Fruit fly (Drosophila melanogaster) whole organism, embryonic: ENCODE measurements around the gene Spn27A.

Source experiments
- Bdp1 ChIP-seq: fragments of 200-800 bp; sonication (Bioruptor generic); optimal IDR thresholded peaks from 3 replicates; lab custom pipeline; 2016; ENCODE audit warnings: missing biosample characterization, missing genetic modification characterization
- CG10565 ChIP-seq: fragments of 200-800 bp; sonication (Bioruptor generic); optimal IDR thresholded peaks from 3 replicates; lab custom pipeline; 2016; ENCODE audit warnings: missing biosample characterization, mild to moderate bottlenecking, missing genetic modification characterization
- CG12219 ChIP-seq: fragments of 200-800 bp; sonication (Bioruptor generic); optimal IDR thresholded peaks from 3 replicates; lab custom pipeline; 2018; ENCODE audit warnings: missing biosample characterization, mild to moderate bottlenecking, missing genetic modification characterization
- CG13775 ChIP-seq: fragments of 200-800 bp; sonication (Bioruptor generic); optimal IDR thresholded peaks from 3 replicates; lab custom pipeline; 2017; ENCODE audit warnings: missing biosample characterization, mild to moderate bottlenecking, missing genetic modification characterization
- CG14965 ChIP-seq: fragments of 200-800 bp; sonication (Bioruptor generic); optimal IDR thresholded peaks from 2 replicates; lab custom pipeline; 2016; ENCODE audit warnings: missing biosample characterization, missing genetic modification characterization, borderline replicate concordance
- CG15011 ChIP-seq: fragments of 200-800 bp; sonication (Bioruptor generic); optimal IDR thresholded peaks from 3 replicates; lab custom pipeline; 2018; ENCODE audit warnings: missing biosample characterization, mild to moderate bottlenecking, missing genetic modification characterization
- CG15514 ChIP-seq: fragments of 200-800 bp; sonication (Bioruptor generic); optimal IDR thresholded peaks from 3 replicates; lab custom pipeline; 2017; ENCODE audit warnings: missing biosample characterization, missing genetic modification characterization, mild to moderate bottlenecking, moderate library complexity, missing genetic modification reagents
- CG18599 ChIP-seq: fragments of 200-800 bp; sonication (Bioruptor generic); optimal IDR thresholded peaks from 3 replicates; lab custom pipeline; 2017; ENCODE audit warnings: missing biosample characterization, missing genetic modification characterization, mild to moderate bottlenecking, moderate library complexity, missing genetic modification reagents
- CG2116 ChIP-seq: fragments of 200-800 bp; sonication (Bioruptor generic); optimal IDR thresholded peaks from 3 replicates; lab custom pipeline; 2018; ENCODE audit warnings: missing biosample characterization, mild to moderate bottlenecking, missing genetic modification characterization
- CG2129 ChIP-seq: fragments of 200-800 bp; sonication (Bioruptor generic); IDR thresholded peaks from 2 replicates; pipeline ENCODE4 v1.3.6; 2022; ENCODE audit warnings: missing biosample characterization, missing genetic modification characterization; ENCODE audit not compliant: partially characterized antibody
- CG2712 ChIP-seq: fragments of 200-800 bp; optimal IDR thresholded peaks from 3 replicates; lab custom pipeline; 2019; ENCODE audit warnings: missing biosample characterization, mild to moderate bottlenecking, missing genetic modification characterization, moderate library complexity
- CG31224 ChIP-seq: fragments of 200-800 bp; sonication (Bioruptor generic); IDR thresholded peaks from 2 replicates; pipeline ENCODE4 v1.3.6; 2022; ENCODE audit warnings: missing biosample characterization, missing genetic modification characterization
- CG4282 ChIP-seq: fragments of 200-800 bp; sonication (Bioruptor generic); optimal IDR thresholded peaks from 2 replicates; lab custom pipeline; 2016; ENCODE audit warnings: missing biosample characterization, missing genetic modification characterization
- CG4360 ChIP-seq: fragments of 200-800 bp; sonication (Bioruptor generic); IDR thresholded peaks from 2 replicates; pipeline ENCODE4 v1.3.6; 2022; ENCODE audit warnings: missing biosample characterization, missing genetic modification characterization
- CG6689 ChIP-seq: fragments of 200-800 bp; sonication (Bioruptor generic); IDR thresholded peaks from 2 replicates; pipeline ENCODE4 v1.3.6; 2022; ENCODE audit warnings: missing biosample characterization, missing genetic modification characterization
- CG7786 ChIP-seq: fragments of 200-800 bp; sonication (Bioruptor generic); optimal IDR thresholded peaks from 2 replicates; lab custom pipeline; 2016; ENCODE audit warnings: missing biosample characterization, missing genetic modification characterization
- CG8944 ChIP-seq: fragments of 200-800 bp; sonication (Bioruptor generic); optimal IDR thresholded peaks from 3 replicates; lab custom pipeline; 2016; ENCODE audit warnings: missing biosample characterization, missing genetic modification characterization
- CG9876 ChIP-seq: fragments of 200-800 bp; sonication (Bioruptor generic); optimal IDR thresholded peaks from 2 replicates; lab custom pipeline; 2016; ENCODE audit warnings: missing biosample characterization, missing genetic modification characterization
- CHES-1-like ChIP-seq: fragments of 200-800 bp; sonication (Bioruptor generic); optimal IDR thresholded peaks from 2 replicates; lab custom pipeline; 2016; ENCODE audit warnings: missing biosample characterization, missing genetic modification characterization
- D19B ChIP-seq: fragments of 200-800 bp; sonication (Bioruptor generic); optimal IDR thresholded peaks from 2 replicates; lab custom pipeline; 2017; ENCODE audit warnings: missing biosample characterization, mild to moderate bottlenecking, missing genetic modification characterization
- Dref ChIP-seq: fragments of 200-800 bp; sonication (Bioruptor generic); IDR thresholded peaks from 2 replicates; pipeline ENCODE4 v1.3.6; 2022; ENCODE audit warnings: missing biosample characterization, missing genetic modification characterization
- H2.0 ChIP-seq: fragments of 200-800 bp; sonication (Bioruptor generic); IDR thresholded peaks from 2 replicates; pipeline ENCODE4 v1.3.6; 2022; ENCODE audit warnings: missing biosample characterization, missing genetic modification characterization
- HLH54F ChIP-seq: fragments of 200-800 bp; sonication (Bioruptor generic); optimal IDR thresholded peaks from 3 replicates; lab custom pipeline; 2016; ENCODE audit warnings: missing biosample characterization, missing genetic modification characterization
- HLHmδ ChIP-seq: fragments of 200-800 bp; sonication (Bioruptor generic); optimal IDR thresholded peaks from 2 replicates; lab custom pipeline; 2018; ENCODE audit warnings: missing biosample characterization, mild to moderate bottlenecking, missing genetic modification characterization, moderate library complexity
- Hey ChIP-seq: fragments of 200-800 bp; sonication (Bioruptor generic); optimal IDR thresholded peaks from 3 replicates; lab custom pipeline; 2018; ENCODE audit warnings: missing biosample characterization, mild to moderate bottlenecking, missing genetic modification characterization
- Lim3 ChIP-seq: fragments of 200-800 bp; sonication (Bioruptor generic); IDR thresholded peaks from 2 replicates; pipeline ENCODE4 v1.3.6; 2022; ENCODE audit warnings: missing biosample characterization, missing genetic modification characterization
- MTF-1 ChIP-seq: fragments of 200-800 bp; sonication (Bioruptor generic); optimal IDR thresholded peaks from 2 replicates; lab custom pipeline; 2018; ENCODE audit warnings: missing biosample characterization, mild to moderate bottlenecking, missing genetic modification characterization, borderline replicate concordance
- Neu2 ChIP-seq: fragments of 200-800 bp; sonication (Bioruptor generic); optimal IDR thresholded peaks from 3 replicates; lab custom pipeline; 2016; ENCODE audit warnings: missing biosample characterization, missing genetic modification characterization, borderline replicate concordance
- Oaz ChIP-seq: fragments of 200-800 bp; sonication (Bioruptor generic); IDR thresholded peaks from 2 replicates; pipeline ENCODE4 v1.3.6; 2022; ENCODE audit warnings: missing biosample characterization, missing genetic modification characterization
- Stat92E ChIP-seq, 3 experiments: fragments of >200 bp in 2 of 3; fragments of 200-800 bp in 1 of 3; sonication (Bioruptor generic) in 1 of 3; optimal IDR thresholded peaks; 2 replicates each; lab custom pipeline; 2017 to 2019; ENCODE audit warnings: missing biosample characterization in 3 of 3, missing genetic modification characterization in 3 of 3, mild to moderate bottlenecking in 1 of 3, moderate library complexity in 1 of 3
- YL-1 ChIP-seq: fragments of 200-800 bp; sonication (Bioruptor generic); optimal IDR thresholded peaks from 3 replicates; lab custom pipeline; 2017; ENCODE audit warnings: missing biosample characterization, mild to moderate bottlenecking, missing genetic modification characterization
- bab2 ChIP-seq: fragments of 200-800 bp; sonication (Bioruptor generic); optimal IDR thresholded peaks from 2 replicates; lab custom pipeline; 2016; ENCODE audit warnings: missing biosample characterization, missing genetic modification characterization
- caup ChIP-seq: fragments of 200-800 bp; sonication (Bioruptor generic); optimal IDR thresholded peaks from 3 replicates; lab custom pipeline; 2017; ENCODE audit warnings: missing biosample characterization, mild to moderate bottlenecking, missing genetic modification characterization, moderate library complexity; ENCODE audit not compliant: severe bottlenecking
- corto ChIP-seq: fragments of 200-800 bp; sonication (Bioruptor generic); optimal IDR thresholded peaks from 2 replicates; lab custom pipeline; 2016; ENCODE audit warnings: missing biosample characterization, mild to moderate bottlenecking, missing genetic modification characterization, moderate library complexity
- dysf ChIP-seq: fragments of 200-800 bp; sonication (Bioruptor generic); IDR thresholded peaks from 3 replicates; pipeline ENCODE4 v1.3.6; 2022; ENCODE audit warnings: missing biosample characterization, missing genetic modification characterization
- emc ChIP-seq: fragments of 200-800 bp; sonication (Bioruptor generic); optimal IDR thresholded peaks from 2 replicates; lab custom pipeline; 2016; ENCODE audit warnings: missing biosample characterization, missing genetic modification characterization
- fd96Cb ChIP-seq: fragments of 200-800 bp; sonication (Bioruptor generic); optimal IDR thresholded peaks from 2 replicates; lab custom pipeline; 2018; ENCODE audit warnings: missing biosample characterization, mild to moderate bottlenecking, missing genetic modification characterization, moderate library complexity
- ftz-f1 ChIP-seq: fragments of 200-800 bp; sonication (Bioruptor generic); optimal IDR thresholded peaks from 2 replicates; lab custom pipeline; 2016; ENCODE audit warnings: missing biosample characterization, missing genetic modification characterization
- grau ChIP-seq: fragments of 200-800 bp; optimal IDR thresholded peaks from 3 replicates; lab custom pipeline; 2019; ENCODE audit warnings: missing biosample characterization, mild to moderate bottlenecking, missing genetic modification characterization, moderate library complexity
- hbn ChIP-seq: fragments of 200-800 bp; sonication (Bioruptor generic); IDR thresholded peaks from 2 replicates; pipeline ENCODE4 v1.3.6; 2022; ENCODE audit warnings: missing biosample characterization, missing genetic modification characterization; ENCODE audit not compliant: partially characterized antibody
- mam ChIP-seq: fragments of 200-800 bp; sonication (Bioruptor generic); optimal IDR thresholded peaks from 3 replicates; lab custom pipeline; 2016; ENCODE audit warnings: missing biosample characterization, missing genetic modification characterization
- mirr ChIP-seq: fragments of 200-800 bp; sonication (Bioruptor generic); optimal IDR thresholded peaks from 3 replicates; lab custom pipeline; 2018; ENCODE audit warnings: missing biosample characterization, mild to moderate bottlenecking, missing genetic modification characterization
- mld ChIP-seq: fragments of 200-800 bp; sonication (Bioruptor generic); IDR thresholded peaks from 3 replicates; pipeline ENCODE4 v1.3.6; 2022; ENCODE audit warnings: missing biosample characterization, missing genetic modification characterization; ENCODE audit not compliant: partially characterized antibody
- pho ChIP-seq: fragments of 200-800 bp; sonication (Bioruptor generic); optimal IDR thresholded peaks from 2 replicates; lab custom pipeline; 2016; ENCODE audit warnings: missing biosample characterization, missing genetic modification characterization
- sens ChIP-seq: fragments of 200-800 bp; sonication (Bioruptor generic); peaks from one replicate; lab custom pipeline; 2016; ENCODE audit warnings: missing biosample characterization, missing genetic modification characterization
- sens-2 ChIP-seq: fragments of 200-800 bp; sonication (Bioruptor generic); IDR thresholded peaks from 2 replicates; pipeline ENCODE4 v1.3.6; 2022; ENCODE audit warnings: missing biosample characterization, missing genetic modification characterization
- sima ChIP-seq: fragments of 200-800 bp; sonication (Bioruptor generic); optimal IDR thresholded peaks from 2 replicates; lab custom pipeline; 2016; ENCODE audit warnings: missing biosample characterization, missing genetic modification characterization
- unc-4 ChIP-seq: fragments of 200-800 bp; sonication (Bioruptor generic); IDR thresholded peaks from 2 replicates; pipeline ENCODE4 v1.3.6; 2022; ENCODE audit warnings: missing biosample characterization, missing genetic modification characterization; ENCODE audit not compliant: partially characterized antibody

Gene Spn27A

dm6 chr2L:6673211-6674012 is at the start of gene Spn27A (continued):
- no peak for TF ChIP-seq Neu2
- TF ChIP-seq CG18599: no peak
- peak; percentile 5; the same call in 1 of the 2 replicates for TF ChIP-seq CG4360 (GFP tag; lab: Robert Waterston, UW)
- TF ChIP-seq Bdp1 (GFP tag; lab: Kevin White, UChicago): peak; percentile 27
- TF ChIP-seq Lim3: no peak
- TF ChIP-seq CG2129 (GFP tag; lab: Robert Waterston, UW): no peak
- TF ChIP-seq D19B (GFP tag; lab: Kevin White, UChicago): peak; percentile 40
- TF ChIP-seq CG12219 (GFP tag; lab: Kevin White, UChicago): no peak
- TF ChIP-seq HLH54F (GFP tag; lab: Kevin White, UChicago): peak; percentile 70
- peak; percentile 45 for TF ChIP-seq YL-1
- TF ChIP-seq sima (GFP tag; lab: Kevin White, UChicago): no peak
- TF ChIP-seq sens-2 (GFP tag; lab: Robert Waterston, UW): peak; percentile 7; the same call in 1 of the 2 replicates
- TF ChIP-seq CG13775 (GFP tag; lab: Kevin White, UChicago): peak; percentile 56
- TF ChIP-seq dysf (GFP tag; lab: Robert Waterston, UW): peak; percentile 54
- peak; percentile 59 for TF ChIP-seq CHES-1-like (GFP tag; lab: Kevin White, UChicago)
- no peak for TF ChIP-seq MTF-1 (GFP tag; lab: Kevin White, UChicago)
- TF ChIP-seq mam (GFP tag; lab: Kevin White, UChicago): peak; percentile 71
- no peak for TF ChIP-seq HLHmδ (GFP tag; lab: Kevin White, UChicago)
- TF ChIP-seq hbn (GFP tag; lab: Robert Waterston, UW): peak; percentile 26
- TF ChIP-seq CG14965 (GFP tag; lab: Kevin White, UChicago): no peak
- TF ChIP-seq CG15514: peak; percentile 56
- peak; percentile 51 for TF ChIP-seq pho (GFP tag; lab: Kevin White, UChicago)
- peak; percentile 97 for TF ChIP-seq sens (GFP tag; lab: Kevin White, UChicago)
- peak; percentile 55 for TF ChIP-seq CG7786 (GFP tag; lab: Kevin White, UChicago)
- TF ChIP-seq mld (GFP tag; lab: Robert Waterston, UW): no peak
- peak; percentile 59 for TF ChIP-seq fd96Cb (tag; lab: Kevin White, UChicago)
- TF ChIP-seq Hey (tag; lab: Kevin White, UChicago): no peak
- TF ChIP-seq CG2712 (tag; lab: Kevin White, UChicago): peak; percentile 74
- peak; percentile 25 for TF ChIP-seq mirr (GFP tag; lab: Kevin White, UChicago)
- no peak for TF ChIP-seq H2.0 (GFP tag; lab: Robert Waterston, UW)
- TF ChIP-seq CG2116 (GFP tag; lab: Kevin White, UChicago): peak; percentile 31
- TF ChIP-seq grau (tag; lab: Kevin White, UChicago): peak; percentile 54
- 0 out of 2 replicates have a peak, but pooled peaks have one; percentile 33 for TF ChIP-seq Dref (GFP tag; lab: Robert Waterston, UW)
- peak; percentile 0 for TF ChIP-seq CG8944
- TF ChIP-seq unc-4: no peak
- no peak for TF ChIP-seq emc (GFP tag; lab: Kevin White, UChicago)
- no peak for TF ChIP-seq corto (GFP tag; lab: Kevin White, UChicago)
- peak; percentile 48 for TF ChIP-seq CG15011 (GFP tag; lab: Kevin White, UChicago)
- peak; percentile 23 for TF ChIP-seq caup (GFP tag; lab: Kevin White, UChicago)
- no peak for TF ChIP-seq CG10565 (GFP tag; lab: Kevin White, UChicago)
- no peak for TF ChIP-seq CG4282 (GFP tag; lab: Kevin White, UChicago)
- TF ChIP-seq Stat92E (GFP tag; optimal IDR thresholded peaks at IDR 0.05; lab: Kevin White, UChicago): peak in 1 of 3 experiments; percentile 24
- TF ChIP-seq CG9876: no peak
- no peak for TF ChIP-seq Oaz (GFP tag; lab: Robert Waterston, UW)
- peak; percentile 59 for TF ChIP-seq bab2 (GFP tag; lab: Kevin White, UChicago)
- TF ChIP-seq CG6689 (GFP tag; lab: Robert Waterston, UW): 0 out of 2 replicates have a peak, but pooled peaks have one; percentile 10
- TF ChIP-seq ftz-f1 (GFP tag; lab: Kevin White, UChicago): no peak
- TF ChIP-seq CG31224: no peak
